Worm (Caenorhabditis elegans) whole organism, L1 larva: ENCODE results near the gene cdc-48.1.

Experiments
- C16A3.4 ChIP-seq: fragments of 150-350 bp; optimal IDR thresholded peaks from 2 replicates; lab custom pipeline; 2014; ENCODE audit warnings: missing biosample characterization, missing genetic modification characterization
- F16B12.6 ChIP-seq: fragments of 150-350 bp; optimal IDR thresholded peaks from 2 replicates; lab custom pipeline; 2014; ENCODE audit warnings: missing biosample characterization, missing genetic modification characterization
- alr-1 ChIP-seq: fragments of 200-800 bp; sonication (Bioruptor generic); optimal IDR thresholded peaks from 2 replicates; lab custom pipeline; 2018; ENCODE audit warnings: borderline replicate concordance, mild to moderate bottlenecking, missing genetic modification characterization, missing compliant biosample characterization
- ama-1 ChIP-seq: fragments of 150-350 bp; optimal IDR thresholded peaks from 2 replicates; lab custom pipeline; 2014
- blmp-1 ChIP-seq: fragments of 150-350 bp; optimal IDR thresholded peaks from 2 replicates; lab custom pipeline; 2014; ENCODE audit warnings: missing biosample characterization, missing genetic modification characterization
- ceh-63 ChIP-seq: fragments of 200-800 bp; sonication (Bioruptor generic); optimal IDR thresholded peaks from 2 replicates; lab custom pipeline; 2018; ENCODE audit warnings: mild to moderate bottlenecking, missing genetic modification characterization, missing compliant biosample characterization
- ceh-8 ChIP-seq: fragments of 200-800 bp; sonication (Bioruptor generic); optimal IDR thresholded peaks from 2 replicates; lab custom pipeline; 2018; ENCODE audit warnings: mild to moderate bottlenecking, missing genetic modification characterization, moderate library complexity, missing compliant biosample characterization
- ceh-88 ChIP-seq: fragments of 200-800 bp; sonication (Bioruptor generic); IDR thresholded peaks from 2 replicates; pipeline ENCODE4 v1.3.6; 2022; ENCODE audit warnings: missing genetic modification characterization, missing compliant biosample characterization
- ceh-90 ChIP-seq: sonication (generic microtip); optimal IDR thresholded peaks from 2 replicates; lab custom pipeline; 2016; ENCODE audit warnings: missing genetic modification characterization, missing compliant biosample characterization
- dpl-1 ChIP-seq, 3 experiments: fragments of 150-350 bp in 2 of 3; sonication (generic microtip) in 1 of 3; optimal IDR thresholded peaks; 2 replicates each; lab custom pipeline; 2014 to 2017; ENCODE audit warnings: missing biosample characterization in 3 of 3, missing genetic modification characterization in 3 of 3, missing genetic modification reagents in 3 of 3
- efl-1 ChIP-seq, 4 experiments: fragments of 150-350 bp; optimal IDR thresholded peaks in 3 of 4; peaks in 1 of 4; 1 replicate in 1 of 4; 2 replicates in 3 of 4; lab custom pipeline; 2014; ENCODE audit warnings: missing biosample characterization in 2 of 4, missing genetic modification characterization in 2 of 4, missing genetic modification reagents in 2 of 4
- efl-3 ChIP-seq: fragments of 200-800 bp; sonication (Bioruptor generic); optimal IDR thresholded peaks from 2 replicates; lab custom pipeline; 2018; ENCODE audit warnings: mild to moderate bottlenecking, missing genetic modification characterization, missing compliant biosample characterization
- egl-27 ChIP-seq, 2 experiments: fragments of 150-350 bp in 1 of 2; sonication (generic microtip); optimal IDR thresholded peaks; 3 replicates each; lab custom pipeline; 2017 to 2018; ENCODE audit warnings: missing biosample characterization in 2 of 2, missing genetic modification characterization in 2 of 2, missing genetic modification reagents in 2 of 2
- elt-3 ChIP-seq, 6 experiments: fragments of 150-350 bp in 1 of 6; sonication (generic microtip); optimal IDR thresholded peaks; 2 replicates each; lab custom pipeline; 2017 to 2018; ENCODE audit warnings: missing biosample characterization in 6 of 6, missing genetic modification characterization in 6 of 6, inconsistent platforms in 1 of 6
- ets-5 ChIP-seq: fragments of 200-800 bp; sonication (Bioruptor generic); IDR thresholded peaks from 2 replicates; pipeline ENCODE4 v1.3.6; 2022; ENCODE audit warnings: missing genetic modification characterization, missing compliant biosample characterization
- fkh-8 ChIP-seq: sonication (generic microtip); optimal IDR thresholded peaks from 2 replicates; lab custom pipeline; 2016; ENCODE audit warnings: mild to moderate bottlenecking, missing genetic modification characterization, missing compliant biosample characterization
- isw-1 ChIP-seq: fragments of 200-800 bp; sonication (Bioruptor generic); IDR thresholded peaks from 2 replicates; pipeline ENCODE4 v1.3.6; 2022; ENCODE audit warnings: missing genetic modification characterization, missing compliant biosample characterization
- lin-13 ChIP-seq: fragments of 150-350 bp; optimal IDR thresholded peaks from 2 replicates; lab custom pipeline; 2014; ENCODE audit warnings: missing biosample characterization, missing genetic modification reagents, missing genetic modification characterization
- lin-14 ChIP-seq: fragments of 200-800 bp; sonication (Bioruptor generic); optimal IDR thresholded peaks from 2 replicates; lab custom pipeline; 2018; ENCODE audit warnings: mild to moderate bottlenecking, missing genetic modification characterization, moderate library complexity, missing compliant biosample characterization
- lin-35 ChIP-seq, 2 experiments: fragments of 150-350 bp; optimal IDR thresholded peaks; 2 replicates each; lab custom pipeline; 2014; ENCODE audit warnings: missing biosample characterization in 2 of 2, missing genetic modification characterization in 2 of 2, missing genetic modification reagents in 2 of 2
- lir-3 ChIP-seq: sonication (generic microtip); optimal IDR thresholded peaks from 2 replicates; lab custom pipeline; 2016; ENCODE audit warnings: mild to moderate bottlenecking, missing genetic modification characterization, moderate library complexity, missing compliant biosample characterization; ENCODE audit not compliant: poor library complexity
- lsy-2 ChIP-seq, 2 experiments: fragments of 150-350 bp; optimal IDR thresholded peaks; 2 replicates each; lab custom pipeline; 2014; ENCODE audit warnings: missing biosample characterization in 2 of 2, missing genetic modification characterization in 2 of 2
- mep-1 ChIP-seq: fragments of 150-350 bp; optimal IDR thresholded peaks from 2 replicates; lab custom pipeline; 2014; ENCODE audit warnings: missing biosample characterization, missing genetic modification characterization
- nhr-20 ChIP-seq: sonication (generic microtip); optimal IDR thresholded peaks from 2 replicates; lab custom pipeline; 2016; ENCODE audit warnings: mild to moderate bottlenecking, missing genetic modification characterization, missing compliant biosample characterization
- nhr-237 ChIP-seq: fragments of 150-350 bp; optimal IDR thresholded peaks from 2 replicates; lab custom pipeline; 2014; ENCODE audit warnings: missing biosample characterization, missing genetic modification characterization
- nhr-47 ChIP-seq: sonication (generic microtip); optimal IDR thresholded peaks from 2 replicates; lab custom pipeline; 2016; ENCODE audit warnings: mild to moderate bottlenecking, missing genetic modification characterization, moderate library complexity, missing compliant biosample characterization
- nhr-71 ChIP-seq: sonication (generic microtip); optimal IDR thresholded peaks from 2 replicates; lab custom pipeline; 2016; ENCODE audit warnings: mild to moderate bottlenecking, missing genetic modification characterization, moderate library complexity, missing compliant biosample characterization
- pax-3 ChIP-seq: fragments of 200-800 bp; sonication (Bioruptor generic); optimal IDR thresholded peaks from 2 replicates; lab custom pipeline; 2018; ENCODE audit warnings: mild to moderate bottlenecking, missing genetic modification characterization, moderate library complexity, missing compliant biosample characterization
- rnt-1 ChIP-seq: sonication (generic microtip); optimal IDR thresholded peaks from 2 replicates; lab custom pipeline; 2016; ENCODE audit warnings: mild to moderate bottlenecking, missing genetic modification characterization, moderate library complexity, missing compliant biosample characterization
- skn-1 ChIP-seq: fragments of 150-350 bp; optimal IDR thresholded peaks from 2 replicates; lab custom pipeline; 2014; ENCODE audit warnings: missing biosample characterization, missing genetic modification characterization
- snpc-4 ChIP-seq: fragments of 150-350 bp; optimal IDR thresholded peaks from 2 replicates; lab custom pipeline; 2014; ENCODE audit warnings: missing biosample characterization, missing genetic modification characterization
- snu-23 ChIP-seq: sonication (generic microtip); optimal IDR thresholded peaks from 2 replicates; lab custom pipeline; 2016; ENCODE audit warnings: missing genetic modification characterization, missing compliant biosample characterization
- sox-4 ChIP-seq: sonication (generic microtip); optimal IDR thresholded peaks from 2 replicates; lab custom pipeline; 2016; ENCODE audit warnings: missing genetic modification characterization, missing compliant biosample characterization
- sup-37 ChIP-seq: fragments of 200-800 bp; sonication (Bioruptor generic); optimal IDR thresholded peaks from 2 replicates; lab custom pipeline; 2018; ENCODE audit warnings: mild to moderate bottlenecking, missing genetic modification characterization, missing compliant biosample characterization
- swsn-7 ChIP-seq: sonication (generic microtip); optimal IDR thresholded peaks from 2 replicates; lab custom pipeline; 2016; ENCODE audit warnings: missing genetic modification characterization, missing compliant biosample characterization
- tlp-1 ChIP-seq: fragments of 150-350 bp; optimal IDR thresholded peaks from 2 replicates; lab custom pipeline; 2014; ENCODE audit warnings: missing biosample characterization, missing genetic modification characterization
- unc-98 ChIP-seq: fragments of 200-800 bp; sonication (Bioruptor generic); IDR thresholded peaks from 2 replicates; pipeline ENCODE4 v1.3.6; 2022; ENCODE audit warnings: missing genetic modification characterization, missing compliant biosample characterization
- vab-15 ChIP-seq: sonication (generic microtip); optimal IDR thresholded peaks from 2 replicates; lab custom pipeline; 2017; ENCODE audit warnings: missing genotype, mild to moderate bottlenecking, missing genetic modification characterization, missing compliant biosample characterization
- ztf-4 ChIP-seq: fragments of 150-350 bp; optimal IDR thresholded peaks from 2 replicates; lab custom pipeline; 2014; ENCODE audit warnings: missing biosample characterization, missing genetic modification characterization

Gene cdc-48.1

DNA sequence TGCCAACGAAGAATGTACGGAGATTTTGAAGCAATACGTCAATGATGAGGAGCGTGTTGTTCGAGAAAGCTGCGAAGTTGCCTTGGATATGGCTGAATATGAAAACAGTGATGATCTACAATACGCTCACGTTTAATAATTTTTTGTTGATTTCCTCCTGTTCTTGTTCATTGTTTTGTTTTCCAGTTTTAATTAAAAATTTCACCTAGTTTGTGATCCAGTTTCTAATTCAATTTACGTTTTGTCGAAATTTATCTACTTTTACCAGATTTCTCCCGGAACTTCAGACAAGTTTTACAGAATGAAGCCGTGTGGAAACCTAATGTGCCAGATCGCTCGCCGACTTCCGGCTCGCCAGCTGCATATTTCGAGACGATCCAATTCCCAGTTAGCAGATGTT lies 17.6 kb upstream of the cdc-48.1 start, which contains the start of gene dap-3:
TSS of gene dap-3 (plus strand) at position 301 of the 400 bp plus-strand sequence.
- TF ChIP-seq skn-1 (tag; lab: Kevin White, UChicago) (no peak), lin-14 (GFP tag; lab: Kevin White, UChicago) (no peak), ceh-63 (no peak)

DNA sequence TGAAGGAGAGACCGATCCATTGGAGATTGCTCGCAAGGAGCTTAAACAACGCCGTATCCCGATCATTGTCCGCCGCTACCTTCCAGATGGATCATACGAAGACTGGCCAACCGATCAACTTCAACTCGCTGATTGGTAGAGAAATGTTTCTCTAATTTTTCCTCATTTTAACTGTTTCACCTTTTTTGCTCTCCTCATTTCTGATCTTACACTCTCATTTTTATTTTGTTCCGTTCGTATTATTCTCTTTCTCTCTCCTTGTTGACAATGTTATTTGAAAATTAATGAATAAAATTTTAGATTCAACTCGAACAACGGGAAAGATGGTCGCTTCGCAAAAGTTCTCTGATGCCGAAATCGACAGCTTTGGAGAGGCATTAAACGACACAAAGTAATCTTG lies 16.4 kb upstream of the cdc-48.1 start, which contains the start of gene dohh-1:
TSS of gene dohh-1 (plus strand) at position 301 of the 400 bp plus-strand sequence.
- no peak for TF ChIP-seq efl-1 (optimal IDR thresholded peaks at IDR 0.05; lab: Kevin White, UChicago)
- TF ChIP-seq efl-1 (GFP tag; optimal IDR thresholded peaks at IDR 0.05 in 1 of 2; lab: Kevin White, UChicago): peak in 1 of 2 experiments; percentile 14
- no peak for TF ChIP-seq lir-3
- TF ChIP-seq tlp-1: no peak
- no peak for TF ChIP-seq nhr-237 (tag; lab: Kevin White, UChicago)

ce11 chrII:10578843-10579430 lies 15.7 kb upstream of the cdc-48.1 start, which contains the start of gene rpb-6:
Gene rpb-6, plus strand, starts transcription at chrII:10579380.
- no peak for TF ChIP-seq ceh-90
- peak; percentile 41 for TF ChIP-seq rnt-1 (tag; lab: Kevin White, UChicago)
- no peak for TF ChIP-seq efl-3 (GFP tag; lab: Kevin White, UChicago)
- no peak for TF ChIP-seq F16B12.6 (tag; lab: Kevin White, UChicago)
- TF ChIP-seq vab-15 (tag; lab: Kevin White, UChicago): no peak
- peak in 1 of 6 experiments; percentile 2 for TF ChIP-seq elt-3 (tag; optimal IDR thresholded peaks at IDR 0.05; lab: Kevin White, UChicago)
- peak; percentile 20 for TF ChIP-seq skn-1 (tag; lab: Kevin White, UChicago)
- TF ChIP-seq isw-1 (GFP tag; lab: Robert Waterston, UW): no peak
- TF ChIP-seq ama-1 (lab: Kevin White, UChicago): no peak
- TF ChIP-seq mep-1: peak; percentile 52
- no peak for TF ChIP-seq sox-4
- no peak for TF ChIP-seq ceh-88
- TF ChIP-seq pax-3 (tag; lab: Kevin White, UChicago): no peak
- TF ChIP-seq nhr-71 (tag; lab: Kevin White, UChicago): peak; percentile 39
- peak; percentile 52 to 86 for TF ChIP-seq lsy-2 (tag; optimal IDR thresholded peaks at IDR 0.05; lab: Kevin White, UChicago)
- peak; percentile 25 for TF ChIP-seq C16A3.4 (tag; lab: Kevin White, UChicago)
- TF ChIP-seq ceh-8: no peak
- TF ChIP-seq efl-1 (optimal IDR thresholded peaks at IDR 0.05; lab: Kevin White, UChicago): peak; percentile 37 to 87
- TF ChIP-seq efl-1 (GFP tag; optimal IDR thresholded peaks at IDR 0.05 in 1 of 2; lab: Kevin White, UChicago): peak; percentile 87 to 99
- no peak for TF ChIP-seq ztf-4 (tag; lab: Kevin White, UChicago)
- TF ChIP-seq egl-27 (tag; optimal IDR thresholded peaks at IDR 0.05; lab: Kevin White, UChicago): no peak
- no peak for TF ChIP-seq sup-37 (GFP tag; lab: Kevin White, UChicago)
- no peak for TF ChIP-seq swsn-7 (tag; lab: Kevin White, UChicago)
- TF ChIP-seq nhr-20 (tag; lab: Kevin White, UChicago): peak; percentile 7
- TF ChIP-seq unc-98 (GFP tag; lab: Robert Waterston, UW): no peak
- no peak for TF ChIP-seq alr-1 (tag; lab: Kevin White, UChicago)
- peak; percentile 17 for TF ChIP-seq snu-23
- TF ChIP-seq lin-13 (GFP tag; lab: Kevin White, UChicago): peak; percentile 24
- peak; percentile 38 for TF ChIP-seq nhr-47
- no peak for TF ChIP-seq fkh-8
- TF ChIP-seq blmp-1 (tag; lab: Kevin White, UChicago): peak; percentile 54
- TF ChIP-seq lin-35 (GFP tag; optimal IDR thresholded peaks at IDR 0.05; lab: Kevin White, UChicago): peak; percentile 73 to 94
- no peak for TF ChIP-seq ets-5 (GFP tag; lab: Robert Waterston, UW)
- no peak for TF ChIP-seq snpc-4 (tag; lab: Kevin White, UChicago)
- peak; percentile 75 to 88 (median 84) for TF ChIP-seq dpl-1 (GFP tag; optimal IDR thresholded peaks at IDR 0.05; lab: Kevin White, UChicago)
